Worm (Caenorhabditis elegans) whole organism, late embryonic: ENCODE measurements around the gene nhx-4.

Source experiments
- T23F11.4 ChIP-seq: fragments of 200-800 bp; sonication (Bioruptor generic); optimal IDR thresholded peaks from 2 replicates; lab custom pipeline; 2018; ENCODE audit warnings: mild to moderate bottlenecking, missing genetic modification characterization, missing compliant biosample characterization
- ama-1 ChIP-seq: fragments of 150-350 bp; optimal IDR thresholded peaks from 2 replicates; lab custom pipeline; 2014
- ceh-14 ChIP-seq: sonication (generic microtip); optimal IDR thresholded peaks from 2 replicates; lab custom pipeline; 2016; ENCODE audit warnings: missing genotype, missing genetic modification characterization, missing compliant biosample characterization
- ceh-18 ChIP-seq: sonication (generic microtip); optimal IDR thresholded peaks from 2 replicates; lab custom pipeline; 2016; ENCODE audit warnings: missing genetic modification characterization, missing compliant biosample characterization
- ceh-2 ChIP-seq: sonication (generic microtip); optimal IDR thresholded peaks from 2 replicates; lab custom pipeline; 2016; ENCODE audit warnings: missing genotype, missing genetic modification characterization, missing compliant biosample characterization
- ceh-22 ChIP-seq: sonication (generic microtip); optimal IDR thresholded peaks from 2 replicates; lab custom pipeline; 2017; ENCODE audit warnings: missing biosample characterization, missing genetic modification characterization
- ceh-24 ChIP-seq: sonication (generic microtip); optimal IDR thresholded peaks from 2 replicates; lab custom pipeline; 2016; ENCODE audit warnings: mild to moderate bottlenecking, missing genetic modification characterization, missing compliant biosample characterization
- ceh-30 ChIP-seq: fragments of 150-350 bp; optimal IDR thresholded peaks from 2 replicates; lab custom pipeline; 2014; ENCODE audit warnings: missing biosample characterization, missing genetic modification characterization
- ceh-31 ChIP-seq: sonication (generic microtip); optimal IDR thresholded peaks from 2 replicates; lab custom pipeline; 2016; ENCODE audit warnings: missing genetic modification characterization, missing compliant biosample characterization
- ceh-34 ChIP-seq: sonication (generic microtip); optimal IDR thresholded peaks from 2 replicates; lab custom pipeline; 2016; ENCODE audit warnings: mild to moderate bottlenecking, missing genetic modification characterization, missing compliant biosample characterization
- ceh-45 ChIP-seq: fragments of 200-800 bp; sonication (Bioruptor generic); IDR thresholded peaks from 2 replicates; pipeline ENCODE4 v1.3.6; 2022; ENCODE audit warnings: missing genetic modification reagents, missing genetic modification characterization, missing compliant biosample characterization
- ceh-6 ChIP-seq: fragments of 200-800 bp; sonication (Bioruptor generic); optimal IDR thresholded peaks from 2 replicates; lab custom pipeline; 2018; ENCODE audit warnings: mild to moderate bottlenecking, missing genetic modification characterization, missing compliant biosample characterization
- ceh-9 ChIP-seq: sonication (generic microtip); optimal IDR thresholded peaks from 2 replicates; lab custom pipeline; 2016; ENCODE audit warnings: mild to moderate bottlenecking, missing genetic modification characterization, inconsistent platforms, missing compliant biosample characterization
- che-1 ChIP-seq: sonication (generic microtip); optimal IDR thresholded peaks from 2 replicates; lab custom pipeline; 2016; ENCODE audit warnings: mild to moderate bottlenecking, missing genetic modification characterization, missing compliant biosample characterization
- dmd-4 ChIP-seq: sonication (generic microtip); optimal IDR thresholded peaks from 2 replicates; lab custom pipeline; 2016; ENCODE audit warnings: borderline replicate concordance, missing genetic modification characterization, missing compliant biosample characterization
- dve-1 ChIP-seq: sonication (generic microtip); optimal IDR thresholded peaks from 2 replicates; lab custom pipeline; 2017; ENCODE audit warnings: antibody characterized with exemption, mild to moderate bottlenecking, missing genetic modification characterization, missing compliant biosample characterization
- elt-2 ChIP-seq: sonication (generic microtip); optimal IDR thresholded peaks from 2 replicates; lab custom pipeline; 2016; ENCODE audit warnings: missing genetic modification reagents, missing genetic modification characterization, missing compliant biosample characterization
- elt-4 ChIP-seq: sonication (generic microtip); optimal IDR thresholded peaks from 2 replicates; lab custom pipeline; 2016; ENCODE audit warnings: missing genetic modification characterization, missing compliant biosample characterization
- ets-4 ChIP-seq: sonication (generic microtip); optimal IDR thresholded peaks from 2 replicates; lab custom pipeline; 2016; ENCODE audit warnings: missing genetic modification characterization, missing compliant biosample characterization
- hlh-15 ChIP-seq: sonication (generic microtip); optimal IDR thresholded peaks from 2 replicates; lab custom pipeline; 2016; ENCODE audit warnings: missing genetic modification characterization, missing compliant biosample characterization
- madf-2 ChIP-seq: sonication (generic microtip); optimal IDR thresholded peaks from 2 replicates; lab custom pipeline; 2017; ENCODE audit warnings: missing genetic modification characterization, missing compliant biosample characterization
- mec-3 ChIP-seq: sonication (generic microtip); optimal IDR thresholded peaks from 2 replicates; lab custom pipeline; 2016; ENCODE audit warnings: borderline replicate concordance, missing genetic modification characterization, missing compliant biosample characterization
- nhr-232 ChIP-seq: sonication (generic microtip); optimal IDR thresholded peaks from 2 replicates; lab custom pipeline; 2016; ENCODE audit warnings: missing genetic modification characterization, missing compliant biosample characterization
- npax-4 ChIP-seq: sonication (generic microtip); optimal IDR thresholded peaks from 2 replicates; lab custom pipeline; 2016; ENCODE audit warnings: missing genetic modification characterization, missing compliant biosample characterization
- pag-3 ChIP-seq: sonication (generic microtip); optimal IDR thresholded peaks from 2 replicates; lab custom pipeline; 2016; ENCODE audit warnings: missing compliant biosample characterization, missing genetic modification characterization, borderline replicate concordance
- pha-2 ChIP-seq: sonication (generic microtip); optimal IDR thresholded peaks from 2 replicates; lab custom pipeline; 2017; ENCODE audit warnings: mild to moderate bottlenecking, missing genetic modification characterization, missing compliant biosample characterization
- pha-4 ChIP-seq: fragments of 150-350 bp; optimal IDR thresholded peaks from 2 replicates; lab custom pipeline; 2018; ENCODE audit warnings: missing biosample characterization, missing genetic modification reagents, missing genetic modification characterization
- pros-1 ChIP-seq: fragments of 150-350 bp; optimal IDR thresholded peaks from 2 replicates; lab custom pipeline; 2014; ENCODE audit warnings: missing biosample characterization, missing genetic modification reagents, missing genetic modification characterization
- sdc-2 ChIP-seq: sonication (generic microtip); optimal IDR thresholded peaks from 2 replicates; lab custom pipeline; 2016; ENCODE audit warnings: missing genotype, missing genetic modification characterization, missing compliant biosample characterization
- syd-9 ChIP-seq: sonication (generic microtip); optimal IDR thresholded peaks from 2 replicates; lab custom pipeline; 2016; ENCODE audit warnings: mild to moderate bottlenecking, missing genetic modification characterization, moderate library complexity, missing compliant biosample characterization
- tbx-7 ChIP-seq: sonication (generic microtip); optimal IDR thresholded peaks from 2 replicates; lab custom pipeline; 2016; ENCODE audit warnings: missing genotype, missing genetic modification characterization, missing compliant biosample characterization
- ttx-3 ChIP-seq: sonication (generic microtip); optimal IDR thresholded peaks from 2 replicates; lab custom pipeline; 2016; ENCODE audit warnings: missing genetic modification reagents, missing genetic modification characterization, missing compliant biosample characterization
- unc-42 ChIP-seq: sonication (generic microtip); optimal IDR thresholded peaks from 2 replicates; lab custom pipeline; 2016; ENCODE audit warnings: missing genotype, missing genetic modification characterization, missing compliant biosample characterization
- unc-86 ChIP-seq: sonication (generic microtip); optimal IDR thresholded peaks from 2 replicates; lab custom pipeline; 2016; ENCODE audit warnings: missing genetic modification characterization, missing compliant biosample characterization
- zip-5 ChIP-seq: sonication (generic microtip); optimal IDR thresholded peaks from 2 replicates; lab custom pipeline; 2016; ENCODE audit warnings: missing genetic modification characterization, missing compliant biosample characterization

nhx-4 gene

ce11 chrX:6902958-6903357, 11.1 kb upstream of the nhx-4 start (continued):
- TF ChIP-seq madf-2 (tag; lab: Kevin White, UChicago) (peak; percentile 47), che-1 (tag; lab: Kevin White, UChicago) (peak; percentile 68), ceh-14 (peak; percentile 65), hlh-15 (tag; lab: Kevin White, UChicago) (peak; percentile 33), nhr-232 (tag; lab: Kevin White, UChicago) (peak; percentile 50), ceh-31 (tag; lab: Kevin White, UChicago) (peak; percentile 38), ceh-18 (tag; lab: Kevin White, UChicago) (peak; percentile 33), ama-1 (lab: Kevin White, UChicago) (no peak), ceh-24 (tag; lab: Kevin White, UChicago) (peak; percentile 27), pag-3 (tag; lab: Kevin White, UChicago) (peak; percentile 25), tbx-7 (peak; percentile 40), ttx-3 (tag; lab: Kevin White, UChicago) (peak; percentile 50), dve-1 (tag; lab: Kevin White, UChicago) (peak; percentile 31), sdc-2 (tag; lab: Kevin White, UChicago) (peak; percentile 64), T23F11.4 (GFP tag; lab: Kevin White, UChicago) (peak; percentile 10), npax-4 (tag; lab: Kevin White, UChicago) (peak; percentile 38), pha-4 (tag; lab: Kevin White, UChicago) (no peak), ceh-34 (peak; percentile 36), syd-9 (tag; lab: Kevin White, UChicago) (peak; percentile 73), pros-1 (no peak), dmd-4 (tag; lab: Kevin White, UChicago) (no peak), ets-4 (tag; lab: Kevin White, UChicago) (peak; percentile 17), elt-4 (no peak), unc-86 (peak; percentile 37), ceh-9 (tag; lab: Kevin White, UChicago) (no peak), zip-5 (tag; lab: Kevin White, UChicago) (no peak), ceh-45 (0 out of 2 replicates have a peak, but pooled peaks have one; percentile 56), pha-2 (tag; lab: Kevin White, UChicago) (peak; percentile 55), ceh-2 (tag; lab: Kevin White, UChicago) (peak; percentile 39)

ce11 chrX:6904064-6904771, 9.9 kb upstream of the nhx-4 start, which contains the start of gene sid-5:
Gene sid-5, plus strand, starts transcription at chrX:6904721.
- TF ChIP-seq ceh-30 (tag; lab: Kevin White, UChicago) (no peak), ceh-6 (no peak), elt-2 (tag; lab: Kevin White, UChicago) (no peak), ceh-31 (tag; lab: Kevin White, UChicago) (no peak)

DNA sequence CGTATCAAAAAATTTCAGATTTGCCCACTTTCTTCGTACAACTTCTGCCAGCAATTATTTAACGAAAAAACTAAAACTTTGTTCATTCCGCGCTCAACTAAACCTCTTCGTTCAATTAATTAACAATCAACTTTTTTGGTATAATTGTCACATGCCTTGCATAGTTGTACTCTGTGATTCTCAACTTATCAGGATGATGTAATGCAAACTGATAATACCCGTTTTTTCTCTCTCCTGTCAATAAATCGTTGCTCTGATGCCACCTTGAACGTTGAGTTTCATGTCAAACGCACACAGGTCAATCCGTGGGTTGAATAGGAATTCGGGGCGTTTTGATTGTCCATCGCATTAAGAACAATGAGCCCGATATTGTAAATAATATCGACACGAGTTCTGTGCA, 8.5 kb upstream of the nhx-4 start:
- TF ChIP-seq mec-3 (no peak), elt-2 (tag; lab: Kevin White, UChicago) (peak; percentile 76)

DNA sequence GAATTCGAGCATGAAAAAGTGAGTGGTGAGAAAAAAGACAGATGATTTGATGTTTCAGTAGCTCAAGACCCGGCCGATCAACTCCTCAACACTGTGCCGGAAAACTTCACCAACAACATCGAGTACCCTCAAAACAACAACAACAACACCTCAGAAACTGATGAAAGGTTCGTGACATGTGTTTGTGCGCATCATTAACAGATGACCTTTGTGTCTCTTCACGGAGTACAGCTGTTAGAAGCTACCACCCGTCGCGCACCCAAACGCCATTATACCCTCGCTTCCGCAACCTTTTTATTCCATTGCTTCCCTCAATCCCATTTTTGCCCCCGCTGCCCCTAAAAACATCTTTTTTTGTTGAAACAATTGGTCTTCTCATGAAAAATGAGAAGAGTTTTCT, 1.2 kb downstream of the nhx-4 start:
- TF ChIP-seq ceh-22 (tag; lab: Kevin White, UChicago): no peak

- no peak for TF ChIP-seq nhr-232 (tag; lab: Kevin White, UChicago)
- TF ChIP-seq unc-42 (tag; lab: Kevin White, UChicago): peak; percentile 4
Measured at ce11 chrX:6916150-6916549, 2.1 kb downstream of the nhx-4 start.
